Fruit fly (Drosophila melanogaster) whole organism: ENCODE results near the gene CG44005.

Source experiments
- CG8478 ChIP-seq: fragments of >200 bp; optimal IDR thresholded peaks from 2 replicates; lab custom pipeline; 2018; ENCODE audit warnings: inconsistent platforms
- Dll ChIP-seq: fragments of >200 bp; optimal IDR thresholded peaks from 2 replicates; lab custom pipeline; 2017
- EcR ChIP-seq, 2 experiments: fragments of >200 bp; optimal IDR thresholded peaks; 2 replicates each; lab custom pipeline; 2017; ENCODE audit warnings: missing biosample characterization in 2 of 2, missing genetic modification characterization in 2 of 2, missing genetic modification reagents in 2 of 2
- pan ChIP-seq: fragments of >200 bp; optimal IDR thresholded peaks from 2 replicates; lab custom pipeline; 2017
- psq ChIP-seq: fragments of >200 bp; optimal IDR thresholded peaks from 2 replicates; lab custom pipeline; 2017
- usp ChIP-seq: fragments of >200 bp; optimal IDR thresholded peaks from 2 replicates; lab custom pipeline; 2017; ENCODE audit warnings: missing biosample characterization, missing genetic modification characterization, mixed read lengths

The CG44005 gene

DNA sequence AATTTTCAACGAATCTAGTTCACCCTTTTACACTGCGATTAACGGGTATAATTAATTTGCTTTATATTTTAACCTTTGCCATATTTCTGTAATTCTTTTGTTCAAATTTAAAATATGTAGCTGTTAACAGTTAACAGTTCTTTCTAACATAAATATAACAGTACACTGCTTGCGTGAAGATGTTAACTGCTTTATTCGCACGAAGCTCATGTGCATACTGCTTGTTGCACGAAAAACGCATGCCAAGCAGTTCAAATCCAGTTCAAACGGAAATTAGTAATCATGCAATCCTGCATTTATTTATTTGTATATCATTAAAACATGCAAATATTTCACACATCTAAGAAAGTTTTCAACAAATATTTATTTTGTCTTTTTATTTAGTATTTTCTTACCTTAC lies 16.1 kb upstream of the CG44005 start:
- TF ChIP-seq CG8478 (lab: Kevin White, UChicago) = no peak
- no peak for TF ChIP-seq pan (lab: Kevin White, UChicago)
- TF ChIP-seq usp (GFP tag; lab: Kevin White, UChicago) = no peak
- TF ChIP-seq EcR (GFP tag; optimal IDR thresholded peaks at IDR 0.05; lab: Kevin White, UChicago) = no peak
- no peak for TF ChIP-seq Dll (lab: Kevin White, UChicago)
- TF ChIP-seq psq (lab: Kevin White, UChicago) = no peak

dm6 chr3L:18086754-18087685 lies 15.1 kb upstream of the CG44005 start, which contains the start of gene CG34253:
TSS of gene CG34253 (minus strand) at chr3L:18087320.
- no peak for TF ChIP-seq usp (GFP tag; lab: Kevin White, UChicago)
- TF ChIP-seq EcR (GFP tag; optimal IDR thresholded peaks at IDR 0.05; lab: Kevin White, UChicago) = no peak
- no peak for TF ChIP-seq psq (lab: Kevin White, UChicago)
- no peak for TF ChIP-seq Dll (lab: Kevin White, UChicago)
- no peak for TF ChIP-seq CG8478 (lab: Kevin White, UChicago)
- TF ChIP-seq pan (lab: Kevin White, UChicago) = no peak

DNA sequence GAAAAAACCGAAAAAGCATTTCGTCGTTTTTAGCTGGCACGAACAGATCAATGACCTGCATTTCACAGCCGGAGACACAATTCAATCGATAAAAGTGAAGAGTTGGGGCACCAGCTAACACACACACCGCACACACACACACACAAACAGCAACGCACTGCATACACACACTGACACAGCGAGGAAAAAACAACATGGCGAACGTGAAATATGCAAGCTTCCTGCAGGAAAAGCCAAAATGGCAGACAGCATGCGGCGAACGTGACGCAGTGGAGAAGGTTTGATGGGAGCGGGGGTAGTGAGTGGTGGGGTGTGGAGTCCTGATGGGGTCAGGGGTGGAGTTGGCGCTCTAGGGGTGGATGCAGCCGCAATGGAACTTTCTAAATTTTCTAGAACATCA lies 12.1 kb upstream of the CG44005 start:
- no peak for TF ChIP-seq CG8478 (lab: Kevin White, UChicago)
- no peak for TF ChIP-seq pan (lab: Kevin White, UChicago)
- TF ChIP-seq Dll (lab: Kevin White, UChicago) = no peak
- TF ChIP-seq usp (GFP tag; lab: Kevin White, UChicago) = no peak
- TF ChIP-seq EcR (GFP tag; optimal IDR thresholded peaks at IDR 0.05; lab: Kevin White, UChicago) = no peak
- no peak for TF ChIP-seq psq (lab: Kevin White, UChicago)

DNA sequence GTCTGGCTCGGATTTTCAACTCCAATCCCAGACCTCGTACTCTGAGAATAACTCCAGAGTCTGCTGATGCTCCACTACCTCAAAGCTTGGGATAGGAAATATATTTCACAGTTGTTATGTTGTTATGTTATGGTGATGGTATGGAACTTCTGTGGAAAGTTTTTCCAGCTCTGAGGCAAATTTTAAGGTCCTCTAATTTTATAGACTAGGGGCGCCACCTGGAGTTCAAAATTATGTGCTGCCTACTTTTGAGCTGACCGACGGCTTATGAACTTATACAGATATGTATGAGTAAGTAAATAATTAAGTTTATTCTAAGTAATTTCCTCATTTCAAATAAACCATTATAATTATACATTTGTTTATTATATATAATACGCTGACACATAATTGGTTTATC lies 11.5 kb upstream of the CG44005 start:
- TF ChIP-seq EcR (GFP tag; optimal IDR thresholded peaks at IDR 0.05; lab: Kevin White, UChicago) (no peak), CG8478 (lab: Kevin White, UChicago) (no peak), pan (lab: Kevin White, UChicago) (no peak), Dll (lab: Kevin White, UChicago) (no peak), psq (lab: Kevin White, UChicago) (no peak), usp (GFP tag; lab: Kevin White, UChicago) (no peak)

dm6 chr3L:18081957-18082356 lies 10.0 kb upstream of the CG44005 start:
- TF ChIP-seq EcR (GFP tag; optimal IDR thresholded peaks at IDR 0.05; lab: Kevin White, UChicago) (peak in 1 of 2 experiments; percentile 98), CG8478 (lab: Kevin White, UChicago) (no peak)

DNA sequence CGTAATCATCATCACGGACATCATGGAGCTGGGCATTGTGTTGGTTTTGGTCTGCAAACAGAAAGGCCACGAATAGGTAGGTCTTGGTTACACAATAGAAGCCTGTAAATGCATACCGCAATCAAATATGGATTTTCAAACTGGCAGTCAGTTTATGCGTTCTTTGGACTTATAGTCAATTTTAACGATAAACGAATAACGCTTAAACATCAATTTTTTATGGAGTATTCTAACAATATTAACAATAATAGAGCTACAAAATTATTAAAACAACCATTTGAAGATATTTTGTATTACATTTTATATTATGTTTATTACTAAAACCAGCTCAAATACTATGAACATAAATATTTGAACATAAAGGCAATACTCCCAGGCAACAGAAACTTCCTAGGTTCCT lies 9.6 kb upstream of the CG44005 start:
- TF ChIP-seq pan (lab: Kevin White, UChicago) (no peak), psq (lab: Kevin White, UChicago) (no peak), CG8478 (lab: Kevin White, UChicago) (no peak), EcR (GFP tag; optimal IDR thresholded peaks at IDR 0.05; lab: Kevin White, UChicago) (no peak), Dll (lab: Kevin White, UChicago) (no peak), usp (GFP tag; lab: Kevin White, UChicago) (no peak)

DNA sequence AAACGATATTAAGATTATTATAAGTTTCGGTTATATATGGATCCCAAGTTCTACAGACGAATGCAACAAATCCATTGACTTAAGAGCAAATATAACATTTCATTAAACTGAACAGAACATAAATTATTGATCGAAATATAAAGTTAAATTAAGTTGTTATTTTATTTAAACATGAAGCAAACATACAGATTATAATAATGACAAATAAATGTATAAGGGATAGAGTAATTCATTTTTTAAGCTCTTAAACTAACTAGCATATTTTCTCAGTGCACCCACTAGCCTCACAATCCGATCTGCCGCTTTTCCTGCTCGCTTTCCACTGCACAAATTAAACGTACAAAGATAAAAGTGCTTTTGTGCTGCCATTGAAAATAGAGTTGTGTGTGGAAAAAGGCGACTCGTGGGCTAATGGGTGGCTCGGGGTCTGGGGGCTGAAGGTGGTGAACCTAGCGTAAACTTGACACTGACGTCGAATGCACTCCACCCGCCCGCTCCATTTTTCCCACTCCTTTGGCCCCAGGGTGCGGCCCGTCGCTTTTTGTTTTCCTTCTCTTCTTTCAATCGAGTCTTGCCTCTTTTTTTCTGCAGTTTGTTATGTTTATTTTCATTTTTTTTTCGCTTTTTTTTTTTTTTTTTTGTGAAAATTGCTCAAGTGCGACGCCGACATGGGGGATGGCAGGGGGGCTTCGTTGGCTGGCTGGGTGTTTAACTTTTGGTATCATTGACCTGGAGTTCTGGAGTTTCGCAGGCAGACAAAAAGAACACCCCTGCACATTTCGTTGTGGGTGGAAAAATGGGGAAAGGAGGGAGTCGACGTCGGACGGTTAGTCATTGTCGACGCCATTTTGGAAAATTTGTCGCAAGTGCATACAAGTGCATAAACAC lies 7.9 kb upstream of the CG44005 start:
- peak in 1 of 2 experiments; percentile 92 for TF ChIP-seq EcR (GFP tag; optimal IDR thresholded peaks at IDR 0.05; lab: Kevin White, UChicago)
- no peak for TF ChIP-seq pan (lab: Kevin White, UChicago)
- no peak for TF ChIP-seq CG8478 (lab: Kevin White, UChicago)
- no peak for TF ChIP-seq psq (lab: Kevin White, UChicago)
- no peak for TF ChIP-seq usp (GFP tag; lab: Kevin White, UChicago)

- no peak for TF ChIP-seq Dll (lab: Kevin White, UChicago)
- TF ChIP-seq EcR (GFP tag; optimal IDR thresholded peaks at IDR 0.05; lab: Kevin White, UChicago) = peak; percentile 7 to 99
Observed at dm6 chr3L:18079123-18079522, 7.2 kb upstream of the CG44005 start.

DNA sequence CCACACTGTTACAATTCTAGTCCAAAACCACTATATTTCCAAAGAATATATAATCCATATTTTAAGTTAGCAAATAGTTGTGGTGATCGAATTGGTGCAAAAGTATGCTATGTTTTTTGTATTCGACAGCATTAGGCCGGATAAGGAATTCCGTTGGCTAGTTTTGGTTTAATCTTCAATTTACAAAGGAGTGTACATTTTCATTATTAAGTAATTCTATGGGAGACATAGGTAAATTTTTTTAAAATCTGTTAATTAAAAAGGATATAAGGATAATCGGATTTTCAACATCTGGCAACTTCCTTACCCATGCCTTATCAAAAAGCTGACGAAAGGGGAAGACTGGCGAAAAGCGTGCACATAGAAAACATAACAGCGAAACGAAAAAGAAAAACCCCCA lies 6.7 kb upstream of the CG44005 start:
- no peak for TF ChIP-seq psq (lab: Kevin White, UChicago)
- no peak for TF ChIP-seq pan (lab: Kevin White, UChicago)
- TF ChIP-seq EcR (GFP tag; optimal IDR thresholded peaks at IDR 0.05; lab: Kevin White, UChicago) = no peak
- TF ChIP-seq usp (GFP tag; lab: Kevin White, UChicago) = no peak
- TF ChIP-seq Dll (lab: Kevin White, UChicago) = no peak
- no peak for TF ChIP-seq CG8478 (lab: Kevin White, UChicago)

DNA sequence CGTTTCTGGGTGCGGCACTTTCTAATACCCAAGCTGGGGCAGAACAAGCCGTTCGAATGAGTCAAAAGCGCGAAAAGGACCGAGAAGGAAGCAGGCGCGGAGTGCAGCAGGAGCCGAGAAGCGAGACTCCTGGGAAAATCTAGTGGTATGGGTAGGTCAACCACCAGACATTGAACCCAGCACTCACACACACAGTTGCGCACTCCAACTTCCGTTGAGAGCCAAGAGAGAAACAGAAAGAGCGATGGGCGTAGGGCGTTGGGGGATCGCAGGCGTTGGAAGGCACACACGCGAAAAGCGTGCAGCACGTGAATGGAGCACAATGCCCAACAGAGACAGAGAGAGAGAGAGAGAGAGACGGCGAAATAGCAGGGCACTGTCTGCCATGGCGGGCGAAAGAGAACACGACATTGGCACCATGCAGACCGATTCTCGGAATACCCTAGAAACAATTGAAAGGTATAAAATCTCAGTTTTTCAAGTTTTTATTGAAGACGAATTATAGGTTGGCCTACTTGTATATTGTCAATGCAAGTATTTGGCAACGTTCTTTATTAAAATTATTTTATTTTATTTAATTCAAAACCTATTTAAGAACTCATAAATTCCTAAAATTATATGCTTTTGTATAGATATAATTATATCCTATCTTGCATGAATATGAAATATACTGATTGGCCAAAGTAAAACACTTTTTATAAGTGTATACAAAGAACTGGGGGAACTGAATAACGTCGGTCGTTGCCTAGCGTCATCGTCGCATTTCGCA lies 5.9 kb upstream of the CG44005 start:
- no peak for TF ChIP-seq psq (lab: Kevin White, UChicago)
- peak; percentile 47 to 99 for TF ChIP-seq EcR (GFP tag; optimal IDR thresholded peaks at IDR 0.05; lab: Kevin White, UChicago)

DNA sequence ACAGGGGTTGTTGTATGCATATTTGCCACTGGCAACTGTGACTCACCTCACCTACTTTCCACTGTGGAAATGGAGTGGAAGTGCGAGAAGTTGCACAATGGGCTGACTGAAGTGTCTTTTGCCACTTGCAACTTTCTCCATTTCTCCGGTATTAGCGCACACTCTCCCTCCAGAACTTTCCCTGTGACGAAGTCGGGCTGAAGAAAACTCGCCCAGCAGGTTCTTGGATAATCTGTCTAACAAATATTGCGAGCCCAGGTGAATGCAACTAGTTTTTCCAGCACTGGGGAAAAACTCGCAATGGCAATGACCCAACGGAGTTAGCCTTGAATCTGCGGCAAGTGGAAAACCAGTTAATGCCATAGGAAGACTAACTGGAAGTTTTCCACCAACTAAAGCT lies 4.7 kb upstream of the CG44005 start:
- TF ChIP-seq EcR (GFP tag; optimal IDR thresholded peaks at IDR 0.05; lab: Kevin White, UChicago) = peak in 1 of 2 experiments; percentile 82
- no peak for TF ChIP-seq psq (lab: Kevin White, UChicago)
